Worm (Caenorhabditis elegans) whole organism, L1 larva: ENCODE results near the gene W01B6.4.

Experiments
- ceh-82 ChIP-seq, 3 experiments: fragments of 150-350 bp in 1 of 3; sonication (generic microtip) in 2 of 3; optimal IDR thresholded peaks; 2 replicates each; lab custom pipeline; 2014 to 2017; ENCODE audit warnings: missing biosample characterization in 3 of 3, missing genetic modification characterization in 3 of 3
- fos-1 ChIP-seq: fragments of 150-350 bp; optimal IDR thresholded peaks from 2 replicates; lab custom pipeline; 2014; ENCODE audit warnings: missing biosample characterization, missing genetic modification characterization
- hlh-17 ChIP-seq: fragments of 200-800 bp; sonication (Bioruptor generic); optimal IDR thresholded peaks from 2 replicates; lab custom pipeline; 2018; ENCODE audit warnings: missing genetic modification characterization, mild to moderate bottlenecking, missing compliant biosample characterization, moderate library complexity, borderline replicate concordance
- lsy-2 ChIP-seq, 2 experiments: fragments of 150-350 bp; optimal IDR thresholded peaks; 2 replicates each; lab custom pipeline; 2014; ENCODE audit warnings: missing biosample characterization in 2 of 2, missing genetic modification characterization in 2 of 2

ce11 chrIV:10111441-10111840 lies 36.2 kb downstream of the W01B6.4 start, which contains the start of gene spch-1:
- TF ChIP-seq ceh-82 (tag; optimal IDR thresholded peaks at IDR 0.05; lab: Kevin White, UChicago) (no peak), hlh-17 (no peak), fos-1 (tag; lab: Kevin White, UChicago) (no peak), lsy-2 (tag; optimal IDR thresholded peaks at IDR 0.05; lab: Kevin White, UChicago) (no peak)
